Fruit fly (Drosophila melanogaster) whole organism, embryonic: Measurements from ENCODE around the gene CG33090.

ENCODE experiments used
- Atf6 ChIP-seq: fragments of 200-800 bp; sonication (Bioruptor generic); IDR thresholded peaks from 2 replicates; pipeline ENCODE4 v1.3.6; 2022; ENCODE audit warnings: missing biosample characterization, missing genetic modification characterization
- BtbVII ChIP-seq: fragments of 200-800 bp; sonication (Bioruptor generic); optimal IDR thresholded peaks from 3 replicates; lab custom pipeline; 2017; ENCODE audit warnings: missing biosample characterization, mild to moderate bottlenecking, missing genetic modification characterization
- C15 ChIP-seq: fragments of 200-800 bp; sonication (Bioruptor generic); IDR thresholded peaks from 3 replicates; pipeline ENCODE4 v1.3.6; 2022; ENCODE audit warnings: missing biosample characterization, missing genetic modification characterization
- CG12236 ChIP-seq: fragments of 200-800 bp; sonication (Bioruptor generic); optimal IDR thresholded peaks from 2 replicates; lab custom pipeline; 2016; ENCODE audit warnings: missing biosample characterization, missing genetic modification characterization
- CG12299 ChIP-seq: fragments of 200-800 bp; sonication (Bioruptor generic); optimal IDR thresholded peaks from 2 replicates; lab custom pipeline; 2018; ENCODE audit warnings: missing biosample characterization, mild to moderate bottlenecking, missing genetic modification characterization
- CG12769 ChIP-seq: fragments of 200-800 bp; sonication (Bioruptor generic); optimal IDR thresholded peaks from 2 replicates; lab custom pipeline; 2019; ENCODE audit warnings: missing biosample characterization, mild to moderate bottlenecking, missing genetic modification characterization, moderate library complexity
- CG13424 ChIP-seq: fragments of 200-800 bp; sonication (Bioruptor generic); optimal IDR thresholded peaks from 2 replicates; lab custom pipeline; 2019; ENCODE audit warnings: missing biosample characterization, mild to moderate bottlenecking, missing genetic modification characterization, moderate library complexity
- CG14965 ChIP-seq: fragments of 200-800 bp; sonication (Bioruptor generic); optimal IDR thresholded peaks from 2 replicates; lab custom pipeline; 2016; ENCODE audit warnings: missing biosample characterization, missing genetic modification characterization, borderline replicate concordance
- CG1792 ChIP-seq: fragments of 200-800 bp; sonication (Bioruptor generic); optimal IDR thresholded peaks from 2 replicates; lab custom pipeline; 2016; ENCODE audit warnings: missing biosample characterization, missing genetic modification characterization
- CG18262 ChIP-seq: fragments of 200-800 bp; optimal IDR thresholded peaks from 3 replicates; lab custom pipeline; 2019; ENCODE audit warnings: missing biosample characterization, mild to moderate bottlenecking, missing genetic modification characterization, moderate library complexity
- CG2678 ChIP-seq: fragments of 200-800 bp; sonication (Bioruptor generic); optimal IDR thresholded peaks from 3 replicates; lab custom pipeline; 2019; ENCODE audit warnings: missing biosample characterization, mild to moderate bottlenecking, missing genetic modification characterization, moderate library complexity
- CG34376 ChIP-seq: fragments of 200-800 bp; sonication (Bioruptor generic); optimal IDR thresholded peaks from 2 replicates; lab custom pipeline; 2018; ENCODE audit warnings: missing biosample characterization, mild to moderate bottlenecking, missing genetic modification characterization
- CG4282 ChIP-seq: fragments of 200-800 bp; sonication (Bioruptor generic); optimal IDR thresholded peaks from 2 replicates; lab custom pipeline; 2016; ENCODE audit warnings: missing biosample characterization, missing genetic modification characterization
- CG4360 ChIP-seq: fragments of 200-800 bp; sonication (Bioruptor generic); IDR thresholded peaks from 2 replicates; pipeline ENCODE4 v1.3.6; 2022; ENCODE audit warnings: missing biosample characterization, missing genetic modification characterization
- CG5180 ChIP-seq: fragments of 200-800 bp; sonication (Bioruptor generic); optimal IDR thresholded peaks from 3 replicates; lab custom pipeline; 2017; ENCODE audit warnings: missing biosample characterization, missing genetic modification characterization, mild to moderate bottlenecking, moderate library complexity, missing genetic modification reagents
- CG7928 ChIP-seq: fragments of 200-800 bp; sonication (Bioruptor generic); optimal IDR thresholded peaks from 2 replicates; lab custom pipeline; 2017; ENCODE audit warnings: missing biosample characterization, mild to moderate bottlenecking, missing genetic modification characterization
- CG8089 ChIP-seq: fragments of 200-800 bp; sonication (Bioruptor generic); optimal IDR thresholded peaks from 3 replicates; lab custom pipeline; 2016; ENCODE audit warnings: missing biosample characterization, missing genetic modification characterization
- CrebB ChIP-seq: fragments of 200-800 bp; sonication (Bioruptor generic); optimal IDR thresholded peaks from 3 replicates; lab custom pipeline; 2018; ENCODE audit warnings: missing biosample characterization, mild to moderate bottlenecking, missing genetic modification characterization
- Drgx ChIP-seq: fragments of 200-800 bp; sonication (Bioruptor generic); IDR thresholded peaks from 2 replicates; pipeline ENCODE4 v1.3.6; 2022; ENCODE audit warnings: missing biosample characterization, missing genetic modification characterization
- Fer3 ChIP-seq: fragments of 200-800 bp; sonication (Bioruptor generic); optimal IDR thresholded peaks from 2 replicates; lab custom pipeline; 2018; ENCODE audit warnings: missing biosample characterization, mild to moderate bottlenecking, missing genetic modification characterization, moderate library complexity
- GATAe ChIP-seq: fragments of 200-800 bp; sonication (Bioruptor generic); conservative IDR thresholded peaks from 2 replicates; pipeline ENCODE4 v1.3.6; 2022; ENCODE audit warnings: missing biosample characterization, missing genetic modification characterization
- Lim3 ChIP-seq: fragments of 200-800 bp; sonication (Bioruptor generic); IDR thresholded peaks from 2 replicates; pipeline ENCODE4 v1.3.6; 2022; ENCODE audit warnings: missing biosample characterization, missing genetic modification characterization
- Myb ChIP-seq: fragments of 200-800 bp; sonication (Bioruptor generic); optimal IDR thresholded peaks from 2 replicates; lab custom pipeline; 2016; ENCODE audit warnings: missing biosample characterization, missing genetic modification characterization
- NfI ChIP-seq: fragments of 200-800 bp; sonication (Bioruptor generic); optimal IDR thresholded peaks from 3 replicates; lab custom pipeline; 2018; ENCODE audit warnings: missing biosample characterization, mild to moderate bottlenecking, missing genetic modification characterization, moderate library complexity
- Pdp1 ChIP-seq, 2 experiments: fragments of 200-800 bp; sonication (Bioruptor generic); optimal IDR thresholded peaks; 3 replicates each; lab custom pipeline; 2016; ENCODE audit warnings: missing biosample characterization in 2 of 2, missing genetic modification characterization in 2 of 2, mild to moderate bottlenecking in 1 of 2, moderate library complexity in 1 of 2
- Sin3A ChIP-seq: fragments of >200 bp; optimal IDR thresholded peaks from 2 replicates; lab custom pipeline; 2018
- Sry-β ChIP-seq: fragments of 200-800 bp; sonication (Bioruptor generic); optimal IDR thresholded peaks from 2 replicates; lab custom pipeline; 2018; ENCODE audit warnings: missing biosample characterization, mild to moderate bottlenecking, missing genetic modification characterization, moderate library complexity
- ac ChIP-seq: fragments of 200-800 bp; sonication (Bioruptor generic); optimal IDR thresholded peaks from 3 replicates; lab custom pipeline; 2017; ENCODE audit warnings: missing biosample characterization, mild to moderate bottlenecking, missing genetic modification characterization
- br ChIP-seq: fragments of >200 bp; optimal IDR thresholded peaks from 2 replicates; lab custom pipeline; 2017
- chif ChIP-seq, 2 experiments: fragments of 200-800 bp; sonication (Bioruptor generic); optimal IDR thresholded peaks; 3 replicates each; lab custom pipeline; 2016; ENCODE audit warnings: missing biosample characterization in 2 of 2, missing genetic modification characterization in 2 of 2
- chn ChIP-seq: fragments of 200-800 bp; sonication (Bioruptor generic); optimal IDR thresholded peaks from 2 replicates; lab custom pipeline; 2016; ENCODE audit warnings: missing biosample characterization, missing genetic modification characterization
- corto ChIP-seq: fragments of 200-800 bp; sonication (Bioruptor generic); optimal IDR thresholded peaks from 2 replicates; lab custom pipeline; 2016; ENCODE audit warnings: missing biosample characterization, mild to moderate bottlenecking, missing genetic modification characterization, moderate library complexity
- crc ChIP-seq: fragments of 200-800 bp; sonication (Bioruptor generic); optimal IDR thresholded peaks from 2 replicates; lab custom pipeline; 2016; ENCODE audit warnings: missing biosample characterization, missing genetic modification characterization
- fd64A ChIP-seq: fragments of 200-800 bp; sonication (Bioruptor generic); optimal IDR thresholded peaks from 3 replicates; lab custom pipeline; 2018; ENCODE audit warnings: missing biosample characterization, mild to moderate bottlenecking, missing genetic modification characterization
- ham ChIP-seq: fragments of 200-800 bp; sonication (Bioruptor generic); IDR thresholded peaks from 2 replicates; pipeline ENCODE4 v1.3.6; 2022; ENCODE audit warnings: missing biosample characterization, missing genetic modification characterization
- hbn ChIP-seq: fragments of 200-800 bp; sonication (Bioruptor generic); IDR thresholded peaks from 2 replicates; pipeline ENCODE4 v1.3.6; 2022; ENCODE audit warnings: missing biosample characterization, missing genetic modification characterization; ENCODE audit not compliant: partially characterized antibody
- ind ChIP-seq: fragments of 200-800 bp; sonication (Bioruptor generic); optimal IDR thresholded peaks from 3 replicates; lab custom pipeline; 2016; ENCODE audit warnings: missing biosample characterization, missing genetic modification characterization
- kah ChIP-seq: fragments of 200-800 bp; sonication (Bioruptor generic); optimal IDR thresholded peaks from 2 replicates; lab custom pipeline; 2018; ENCODE audit warnings: missing biosample characterization, mild to moderate bottlenecking, missing genetic modification characterization
- lov ChIP-seq, 2 experiments: fragments of 200-800 bp in 1 of 2; fragments of >200 bp in 1 of 2; sonication (Bioruptor generic) in 1 of 2; IDR thresholded peaks in 1 of 2; optimal IDR thresholded peaks in 1 of 2; 2 replicates in 1 of 2; 3 replicates in 1 of 2; pipeline versions ENCODE4 v1.3.6 to Lab custom; 2017 to 2022; ENCODE audit warnings: missing biosample characterization in 1 of 2, missing genetic modification characterization in 1 of 2
- maf-S ChIP-seq: fragments of 200-800 bp; sonication (Bioruptor generic); optimal IDR thresholded peaks from 2 replicates; lab custom pipeline; 2016; ENCODE audit warnings: missing biosample characterization, missing genetic modification characterization
- otp ChIP-seq: fragments of 200-800 bp; sonication (Bioruptor generic); IDR thresholded peaks from 3 replicates; pipeline ENCODE4, ENCODE4 v1.3.6; 2022; ENCODE audit warnings: missing biosample characterization, missing genetic modification characterization
- pan ChIP-seq, 4 experiments: fragments of >200 bp in 3 of 4; fragments of 200-800 bp in 1 of 4; sonication (Bioruptor generic) in 1 of 4; optimal IDR thresholded peaks in 3 of 4; IDR thresholded peaks in 1 of 4; 2 replicates each; pipeline versions ENCODE4 v1.3.6 to Lab custom; 2017 to 2022; ENCODE audit warnings: missing biosample characterization in 2 of 4, missing genetic modification characterization in 2 of 4, mixed read lengths in 1 of 4
- salm ChIP-seq: fragments of 200-800 bp; sonication (Bioruptor generic); optimal IDR thresholded peaks from 2 replicates; lab custom pipeline; 2018; ENCODE audit warnings: missing biosample characterization, mild to moderate bottlenecking, missing genetic modification characterization
- tgo ChIP-seq: fragments of 200-800 bp; sonication (Bioruptor generic); IDR thresholded peaks from 3 replicates; pipeline ENCODE4 v1.3.6; 2022; ENCODE audit warnings: missing biosample characterization, missing genetic modification characterization
- unpg ChIP-seq: fragments of 200-800 bp; sonication (Bioruptor generic); optimal IDR thresholded peaks from 3 replicates; lab custom pipeline; 2018; ENCODE audit warnings: missing biosample characterization, mild to moderate bottlenecking, missing genetic modification characterization, moderate library complexity

The CG33090 gene

dm6 chr2L:14358780-14359462 lies 25.0 kb downstream of the CG33090 start, which contains the start of gene Pgant35A (continued):
- TF ChIP-seq CG12769 (tag; lab: Kevin White, UChicago) (peak; percentile 24), Fer3 (tag; lab: Kevin White, UChicago) (peak; percentile 5), Lim3 (no peak), Myb (peak; percentile 37)

dm6 chr2L:14361281-14361680 lies 27.3 kb downstream of the CG33090 start:
- no peak for TF ChIP-seq corto (GFP tag; lab: Kevin White, UChicago)
- TF ChIP-seq Drgx (GFP tag; lab: Robert Waterston, UW): no peak
- no peak for TF ChIP-seq tgo
- TF ChIP-seq CrebB (tag; lab: Kevin White, UChicago): no peak
- no peak for TF ChIP-seq CG8089 (GFP tag; lab: Kevin White, UChicago)
- no peak for TF ChIP-seq CG4282
- no peak for TF ChIP-seq CG14965 (GFP tag; lab: Kevin White, UChicago)

- TF ChIP-seq hbn (GFP tag; lab: Robert Waterston, UW) (no peak), CG4360 (GFP tag; lab: Robert Waterston, UW) (0 out of 2 replicates have a peak, but pooled peaks have one; percentile 24), ind (GFP tag; lab: Kevin White, UChicago) (peak; percentile 67), CG1792 (GFP tag; lab: Kevin White, UChicago) (no peak), chn (GFP tag; lab: Kevin White, UChicago) (no peak), pan (optimal IDR thresholded peaks at IDR 0.05; lab: Kevin White, UChicago) (no peak), pan (GFP tag; optimal IDR thresholded peaks at IDR 0.05 in 1 of 2, IDR thresholded peaks at IDR 0.05 in 1 of 2) (peak in 1 of 2 experiments; percentile 85), br (no peak), crc (GFP tag; lab: Kevin White, UChicago) (no peak), Sin3A (lab: Kevin White, UChicago) (no peak), lov (optimal IDR thresholded peaks at IDR 0.05; lab: Kevin White, UChicago) (no peak), lov (GFP tag; IDR thresholded peaks at IDR 0.05; lab: Robert Waterston, UW) (peak; percentile 30; the same call in 1 of the 3 replicates), salm (peak; percentile 68), CG13424 (tag; lab: Kevin White, UChicago) (peak; percentile 86), ac (GFP tag; lab: Kevin White, UChicago) (no peak), kah (GFP tag; lab: Kevin White, UChicago) (peak; percentile 23), CG7928 (GFP tag; lab: Kevin White, UChicago) (no peak), CG5180 (GFP tag; lab: Kevin White, UChicago) (peak; percentile 51), C15 (GFP tag; lab: Robert Waterston, UW) (0 out of 3 replicates have a peak, but pooled peaks have one; percentile 73), CG2678 (tag; lab: Kevin White, UChicago) (peak; percentile 89), fd64A (GFP tag; lab: Kevin White, UChicago) (no peak), CG12299 (tag; lab: Kevin White, UChicago) (peak; percentile 27), CG12236 (GFP tag; lab: Kevin White, UChicago) (no peak), CG18262 (peak; percentile 88), NfI (peak; percentile 44), Pdp1 (GFP tag; optimal IDR thresholded peaks at IDR 0.05; lab: Kevin White, UChicago) (peak in 1 of 2 experiments; percentile 55), Atf6 (peak; percentile 84), otp (GFP tag; lab: Robert Waterston, UW) (peak; percentile 33; the same call in 1 of the 3 replicates), Sry-β (GFP tag; lab: Kevin White, UChicago) (peak; percentile 31), Fer3 (tag; lab: Kevin White, UChicago) (peak; percentile 81), maf-S (GFP tag; lab: Kevin White, UChicago) (peak; percentile 8), CG34376 (GFP tag; lab: Kevin White, UChicago) (peak; percentile 17), ham (GFP tag; lab: Robert Waterston, UW) (no peak), unpg (peak; percentile 86), GATAe (GFP tag; lab: Robert Waterston, UW) (peak; percentile 36; the same call in 1 of the 2 replicates), BtbVII (GFP tag; lab: Kevin White, UChicago) (peak; percentile 72), chif (GFP tag; optimal IDR thresholded peaks at IDR 0.05; lab: Kevin White, UChicago) (no peak)
Measured at dm6 chr2L:14361736-14362180, 27.8 kb downstream of the CG33090 start, which contains the start of gene spel1. spel1 (plus strand) TSS chr2L:14362069.
